Worm (Caenorhabditis elegans): Measurements from ENCODE around the gene nex-1.
A peak's percentile ranks its signal among the peaks of the same experiment; 100 is the strongest.

nex-1 gene

ce11 chrIII:5203310-5203709, 22.1 kb upstream of the nex-1 start (continued):
- TF ChIP-seq lin-39 (tag; optimal IDR thresholded peaks at IDR 0.05) (no peak), zfp-3 (GFP tag; conservative IDR thresholded peaks at IDR 0.05) (no peak), snpc-4 (tag; optimal IDR thresholded peaks at IDR 0.05) (no peak), lin-13 (GFP tag; optimal IDR thresholded peaks at IDR 0.05) (peak; percentile 15), nhr-102 (tag; optimal IDR thresholded peaks at IDR 0.05) (peak; percentile 27), Y75B8A.6 (GFP tag; IDR thresholded peaks at IDR 0.05) (no peak), ztf-7 (tag; optimal IDR thresholded peaks at IDR 0.05) (no peak), daf-16 (GFP tag; optimal IDR thresholded peaks at IDR 0.05) (no peak), daf-16 (tag; optimal IDR thresholded peaks at IDR 0.05) (peak; percentile 82), ceh-20 (GFP tag; IDR thresholded peaks at IDR 0.05) (no peak), set-16 (GFP tag; IDR thresholded peaks at IDR 0.05) (no peak), T26A8.4 (GFP tag; IDR thresholded peaks at IDR 0.05) (no peak), fos-1 (tag; optimal IDR thresholded peaks at IDR 0.05) (no peak), aha-1 (tag) (no peak), dmd-6 (GFP tag; IDR thresholded peaks at IDR 0.05) (peak; percentile 27; the same call in 1 of the 2 replicates), rbr-2 (tag; optimal IDR thresholded peaks at IDR 0.05) (no peak), daf-8 (GFP tag; IDR thresholded peaks at IDR 0.05) (no peak), tag-97 (GFP tag; IDR thresholded peaks at IDR 0.05) (no peak), unc-130 (GFP tag; optimal IDR thresholded peaks at IDR 0.05) (no peak)

- TF ChIP-seq Y105C5A.15 (GFP tag; IDR thresholded peaks at IDR 0.05) (no peak), tag-97 (GFP tag; IDR thresholded peaks at IDR 0.05) (no peak), lin-38 (GFP tag; IDR thresholded peaks at IDR 0.05) (no peak), mxl-3 (GFP tag; optimal IDR thresholded peaks at IDR 0.05) (no peak), attf-4 (tag; optimal IDR thresholded peaks at IDR 0.05) (no peak), aly-2 (tag; optimal IDR thresholded peaks at IDR 0.05) (no peak), ceh-20 (GFP tag; IDR thresholded peaks at IDR 0.05) (no peak), Y75B8A.6 (GFP tag; IDR thresholded peaks at IDR 0.05) (no peak), F37D6.2 (tag; optimal IDR thresholded peaks at IDR 0.05) (no peak), ztf-7 (tag; optimal IDR thresholded peaks at IDR 0.05) (no peak), mep-1 (tag; optimal IDR thresholded peaks at IDR 0.05) (no peak), Y48G9A.11 (GFP tag; IDR thresholded peaks at IDR 0.05) (0 out of 2 replicates have a peak, but pooled peaks have one; percentile 14), lin-29 (GFP tag; IDR thresholded peaks at IDR 0.05) (no peak), mdt-29 (GFP tag; IDR thresholded peaks at IDR 0.05) (no peak), ceh-28 (tag; optimal IDR thresholded peaks at IDR 0.05) (no peak), mes-2 (tag; optimal IDR thresholded peaks at IDR 0.05; ENCODE audit: poor library complexity, severe bottlenecking) (peak; percentile 34), ceh-62 (tag; optimal IDR thresholded peaks at IDR 0.05) (no peak), snpc-4 (tag; optimal IDR thresholded peaks at IDR 0.05) (no peak), daf-12 (tag; optimal IDR thresholded peaks at IDR 0.05) (no peak), gei-8 (GFP tag; optimal IDR thresholded peaks at IDR 0.05) (no peak), ceh-44 (GFP tag; IDR thresholded peaks at IDR 0.05) (no peak), spr-1 (tag; optimal IDR thresholded peaks at IDR 0.05) (no peak), lin-13 (GFP tag; optimal IDR thresholded peaks at IDR 0.05) (no peak), aha-1 (tag) (peak; percentile 81), lsy-2 (tag; optimal IDR thresholded peaks at IDR 0.05) (peak in 1 of 2 experiments; percentile 49), lir-3 (tag; optimal IDR thresholded peaks at IDR 0.05) (no peak), unc-130 (GFP tag; optimal IDR thresholded peaks at IDR 0.05) (peak; percentile 15)
Observed at ce11 chrIII:5206861-5207414, 18.5 kb upstream of the nex-1 start, which contains the start of gene morc-1. morc-1 (minus strand) TSS chrIII:5206911.

ce11 chrIII:5208992-5209391, 16.4 kb upstream of the nex-1 start, which contains the start of gene syx-16:
syx-16 (minus strand) TSS chrIII:5209109.
- no peak for TF ChIP-seq ctbp-1 (GFP tag; IDR thresholded peaks at IDR 0.05)
- no peak for TF ChIP-seq lir-3 (tag; optimal IDR thresholded peaks at IDR 0.05)
- TF ChIP-seq ztf-11 (tag; optimal IDR thresholded peaks at IDR 0.05), result no peak
- no peak for TF ChIP-seq mxl-3 (GFP tag; optimal IDR thresholded peaks at IDR 0.05)
- TF ChIP-seq Y105C5A.15 (GFP tag; IDR thresholded peaks at IDR 0.05), result no peak
- TF ChIP-seq nhr-111 (GFP tag; optimal IDR thresholded peaks at IDR 0.05), result no peak
- no peak for TF ChIP-seq R02D3.7 (tag; optimal IDR thresholded peaks at IDR 0.05)
- no peak for TF ChIP-seq mep-1 (tag; optimal IDR thresholded peaks at IDR 0.05)
- TF ChIP-seq nhr-42 (GFP tag; IDR thresholded peaks at IDR 0.05), result no peak
- TF ChIP-seq dpl-1 (GFP tag; optimal IDR thresholded peaks at IDR 0.05), result no peak
- no peak for TF ChIP-seq set-16 (GFP tag; IDR thresholded peaks at IDR 0.05)
- TF ChIP-seq madf-9 (GFP tag; conservative IDR thresholded peaks at IDR 0.05), result no peak
- no peak for TF ChIP-seq rbr-2 (tag; optimal IDR thresholded peaks at IDR 0.05)
- TF ChIP-seq nhr-11 (tag; optimal IDR thresholded peaks at IDR 0.05), result no peak

Measured in whole organism, L4 larva.